Worm (Caenorhabditis elegans): ENCODE results near the gene egl-15.

Gene egl-15

DNA sequence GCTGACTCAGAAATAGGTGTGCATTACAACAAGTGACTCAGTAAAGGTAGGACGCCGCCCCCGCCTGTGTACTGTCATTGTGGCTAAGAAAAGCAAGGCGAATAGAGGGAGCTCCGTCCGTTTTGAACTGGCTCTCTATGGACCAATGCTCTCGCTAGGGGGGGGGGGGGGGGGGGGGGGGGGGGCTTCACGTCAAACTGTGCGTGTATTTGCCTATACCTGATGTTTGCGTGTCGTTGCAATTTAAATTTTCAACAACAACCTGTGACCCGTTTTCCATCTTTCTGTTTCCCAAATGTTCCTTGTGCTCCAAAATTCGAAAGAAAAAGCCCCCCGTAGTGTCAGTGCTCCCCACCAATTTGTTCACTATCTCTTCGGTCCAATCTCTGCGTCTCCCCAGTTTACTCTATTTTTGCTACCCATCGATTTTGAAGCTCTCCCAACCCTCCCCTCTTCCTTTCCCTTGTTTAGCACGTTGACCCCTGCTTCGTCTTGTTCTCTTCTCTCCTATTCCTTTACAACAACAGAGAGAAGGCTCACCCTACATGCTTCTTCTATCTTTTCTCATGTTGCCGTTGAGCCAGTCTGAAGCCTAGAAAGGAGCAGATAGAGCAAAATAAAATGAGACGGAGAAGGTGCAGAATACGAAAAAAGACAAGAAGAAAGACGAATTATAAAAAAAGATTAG, 18.4 kb downstream of the egl-15 start (continued):
- TF ChIP-seq ceh-2 (tag; optimal IDR thresholded peaks at IDR 0.05) (no peak), C08G9.2 (tag; optimal IDR thresholded peaks at IDR 0.05) (no peak), nhr-232 (tag; optimal IDR thresholded peaks at IDR 0.05) (no peak), mec-3 (tag; optimal IDR thresholded peaks at IDR 0.05; ENCODE audit: borderline replicate concordance) (no peak), nhr-11 (tag; optimal IDR thresholded peaks at IDR 0.05) (no peak), ceh-30 (tag; optimal IDR thresholded peaks at IDR 0.05) (no peak), tbx-7 (tag; optimal IDR thresholded peaks at IDR 0.05) (no peak), ceh-24 (tag; optimal IDR thresholded peaks at IDR 0.05) (no peak), tbx-2 (tag; optimal IDR thresholded peaks at IDR 0.05) (peak; percentile 12), sox-2 (GFP tag; IDR thresholded peaks at IDR 0.05) (no peak), ttx-3 (tag; optimal IDR thresholded peaks at IDR 0.05) (no peak), unc-42 (tag; optimal IDR thresholded peaks at IDR 0.05) (peak; percentile 46), npax-4 (tag; optimal IDR thresholded peaks at IDR 0.05) (no peak), ceh-22 (tag; optimal IDR thresholded peaks at IDR 0.05) (no peak), Y22D7AL.16 (tag; optimal IDR thresholded peaks at IDR 0.05) (no peak), pat-9 (tag; optimal IDR thresholded peaks at IDR 0.05) (no peak), pqm-1 (tag; optimal IDR thresholded peaks at IDR 0.05) (no peak), ref-2 (tag; optimal IDR thresholded peaks at IDR 0.05) (peak; percentile 13), fkh-10 (GFP tag; optimal IDR thresholded peaks at IDR 0.05) (no peak), K09A11.1 (tag; optimal IDR thresholded peaks at IDR 0.05; ENCODE audit: insufficient read depth) (no peak), odd-2 (tag; optimal IDR thresholded peaks at IDR 0.05) (no peak), hlh-30 (tag; optimal IDR thresholded peaks at IDR 0.05; ENCODE audit: insufficient read depth) (no peak), ceh-19 (GFP tag; optimal IDR thresholded peaks at IDR 0.05) (no peak), unc-86 (tag; optimal IDR thresholded peaks at IDR 0.05) (no peak), syd-9 (tag; optimal IDR thresholded peaks at IDR 0.05) (no peak)

DNA sequence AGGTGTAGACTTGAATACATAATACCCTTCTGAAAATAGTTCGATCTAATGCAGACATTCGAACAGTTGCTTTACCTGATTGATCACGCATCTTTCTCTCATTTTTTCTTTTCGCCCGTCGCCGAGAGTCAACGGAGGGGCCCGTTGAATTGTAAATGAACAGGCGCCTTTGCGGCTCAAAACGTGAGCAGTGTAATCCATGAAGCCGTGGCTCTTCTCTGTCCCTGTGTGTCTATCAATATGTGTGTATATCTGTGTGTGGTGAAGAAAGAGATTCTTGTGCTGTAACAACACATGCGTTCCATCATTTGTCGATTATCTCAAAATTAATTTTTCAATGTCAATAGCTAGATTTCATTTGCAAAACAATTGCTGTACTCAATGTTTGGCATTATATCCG, 19.4 kb downstream of the egl-15 start:
- no peak for TF ChIP-seq mec-3 (tag; optimal IDR thresholded peaks at IDR 0.05; ENCODE audit: borderline replicate concordance)
- no peak for TF ChIP-seq npax-4 (tag; optimal IDR thresholded peaks at IDR 0.05)
- no peak for TF ChIP-seq ttx-3 (tag; optimal IDR thresholded peaks at IDR 0.05)
- TF ChIP-seq sdc-2 (tag; optimal IDR thresholded peaks at IDR 0.05), result no peak
- TF ChIP-seq tbx-7 (tag; optimal IDR thresholded peaks at IDR 0.05), result no peak
- TF ChIP-seq ceh-18 (tag; optimal IDR thresholded peaks at IDR 0.05), result peak; percentile 57
- TF ChIP-seq rnt-1 (tag; optimal IDR thresholded peaks at IDR 0.05), result peak; percentile 84
- TF ChIP-seq ceh-6 (GFP tag; optimal IDR thresholded peaks at IDR 0.05), result no peak
- no peak for TF ChIP-seq ceh-19 (GFP tag; optimal IDR thresholded peaks at IDR 0.05)
- TF ChIP-seq pat-9 (tag; optimal IDR thresholded peaks at IDR 0.05), result peak; percentile 70
- peak; percentile 16 for TF ChIP-seq nfya-1 (tag; optimal IDR thresholded peaks at IDR 0.05)
- TF ChIP-seq gmeb-2 (tag; optimal IDR thresholded peaks at IDR 0.05), result no peak
- TF ChIP-seq ceh-22 (tag; optimal IDR thresholded peaks at IDR 0.05), result no peak
- TF ChIP-seq fax-1 (tag; optimal IDR thresholded peaks at IDR 0.05), result no peak
- no peak for TF ChIP-seq hlh-6 (tag; optimal IDR thresholded peaks at IDR 0.05)
- no peak for TF ChIP-seq unc-3 (GFP tag; conservative IDR thresholded peaks at IDR 0.05)
- no peak for TF ChIP-seq unc-3 (tag; optimal IDR thresholded peaks at IDR 0.05)
- TF ChIP-seq dve-1 (tag; optimal IDR thresholded peaks at IDR 0.05), result no peak
- TF ChIP-seq F13H6.1 (tag; optimal IDR thresholded peaks at IDR 0.05), result no peak
- peak; percentile 70 for TF ChIP-seq unc-55 (GFP tag; optimal IDR thresholded peaks at IDR 0.05)

Data from whole organism, late embryonic.